Fruit fly (Drosophila melanogaster) whole organism, embryonic: Measurements from ENCODE around the gene Rpp14a.

Experiments used
- ATbp ChIP-seq: fragments of 200-800 bp; sonication (Bioruptor generic); optimal IDR thresholded peaks from 2 replicates; lab custom pipeline; 2017; ENCODE audit warnings: missing biosample characterization, mild to moderate bottlenecking, missing genetic modification characterization, missing genetic modification reagents
- Blimp-1 ChIP-seq: fragments of 200-800 bp; sonication (Bioruptor generic); optimal IDR thresholded peaks from 3 replicates; lab custom pipeline; 2018; ENCODE audit warnings: missing biosample characterization, missing genetic modification characterization, mild to moderate bottlenecking, moderate library complexity, missing genetic modification reagents
- CG10147 ChIP-seq: fragments of 200-800 bp; sonication (Bioruptor generic); optimal IDR thresholded peaks from 2 replicates; lab custom pipeline; 2019; ENCODE audit warnings: missing biosample characterization, mild to moderate bottlenecking, missing genetic modification characterization, moderate library complexity
- CG10267 ChIP-seq: fragments of 200-800 bp; sonication (Bioruptor generic); optimal IDR thresholded peaks from 2 replicates; lab custom pipeline; 2018; ENCODE audit warnings: missing biosample characterization, mild to moderate bottlenecking, missing genetic modification characterization, moderate library complexity
- CG10321 ChIP-seq: fragments of 200-800 bp; sonication (Bioruptor generic); IDR thresholded peaks from 2 replicates; pipeline ENCODE4 v1.3.6; 2022; ENCODE audit warnings: missing biosample characterization, missing genetic modification characterization
- CG10462 ChIP-seq: fragments of 200-800 bp; sonication (Bioruptor generic); optimal IDR thresholded peaks from 2 replicates; lab custom pipeline; 2016; ENCODE audit warnings: missing biosample characterization, missing genetic modification characterization
- CG11093 ChIP-seq: fragments of 200-800 bp; sonication (Bioruptor generic); IDR thresholded peaks from 3 replicates; pipeline ENCODE4 v1.3.6; 2022; ENCODE audit warnings: missing biosample characterization, missing genetic modification characterization
- CG12659 ChIP-seq: fragments of 200-800 bp; sonication (Bioruptor generic); optimal IDR thresholded peaks from 3 replicates; lab custom pipeline; 2017; ENCODE audit warnings: mild to moderate bottlenecking, missing biosample characterization, missing genetic modification reagents, missing genetic modification characterization
- CG13424 ChIP-seq: fragments of 200-800 bp; sonication (Bioruptor generic); optimal IDR thresholded peaks from 2 replicates; lab custom pipeline; 2019; ENCODE audit warnings: missing biosample characterization, mild to moderate bottlenecking, missing genetic modification characterization, moderate library complexity
- CG14710 ChIP-seq: fragments of 200-800 bp; sonication (Bioruptor generic); optimal IDR thresholded peaks from 3 replicates; lab custom pipeline; 2019; ENCODE audit warnings: missing biosample characterization, mild to moderate bottlenecking, missing genetic modification characterization, moderate library complexity
- CG15073 ChIP-seq: fragments of 200-800 bp; sonication (Bioruptor generic); optimal IDR thresholded peaks from 2 replicates; lab custom pipeline; 2016; ENCODE audit warnings: missing biosample characterization, missing genetic modification characterization
- CG1602 ChIP-seq: fragments of 200-800 bp; sonication (Bioruptor generic); optimal IDR thresholded peaks from 3 replicates; lab custom pipeline; 2016; ENCODE audit warnings: missing biosample characterization, missing genetic modification characterization
- CG18011 ChIP-seq: fragments of 200-800 bp; sonication (Bioruptor generic); optimal IDR thresholded peaks from 2 replicates; lab custom pipeline; 2017; ENCODE audit warnings: missing biosample characterization, missing genetic modification characterization, mild to moderate bottlenecking, moderate library complexity, missing genotype
- CG18262 ChIP-seq: fragments of 200-800 bp; optimal IDR thresholded peaks from 3 replicates; lab custom pipeline; 2019; ENCODE audit warnings: missing biosample characterization, mild to moderate bottlenecking, missing genetic modification characterization, moderate library complexity
- CG31441 ChIP-seq: fragments of 200-800 bp; sonication (Bioruptor generic); IDR thresholded peaks from 2 replicates; pipeline ENCODE4 v1.3.6; 2022; ENCODE audit warnings: missing biosample characterization, missing genetic modification characterization
- CG3726 ChIP-seq: fragments of 200-800 bp; sonication (Bioruptor generic); IDR thresholded peaks from 3 replicates; pipeline ENCODE4, ENCODE4 v1.3.6; 2022; ENCODE audit warnings: missing biosample characterization, missing genetic modification characterization
- CG7745 ChIP-seq: fragments of 200-800 bp; sonication (Bioruptor generic); optimal IDR thresholded peaks from 2 replicates; lab custom pipeline; 2018; ENCODE audit warnings: missing biosample characterization, mild to moderate bottlenecking, missing genetic modification characterization, moderate library complexity
- CG7987 ChIP-seq: fragments of 200-800 bp; sonication (Bioruptor generic); optimal IDR thresholded peaks from 2 replicates; lab custom pipeline; 2018; ENCODE audit warnings: missing biosample characterization, mild to moderate bottlenecking, missing genetic modification characterization, moderate library complexity
- CG8359 ChIP-seq: fragments of 200-800 bp; sonication (Bioruptor generic); optimal IDR thresholded peaks from 2 replicates; lab custom pipeline; 2017; ENCODE audit warnings: missing biosample characterization, mild to moderate bottlenecking, missing genetic modification characterization, borderline replicate concordance
- CG8478 ChIP-seq: fragments of >200 bp; optimal IDR thresholded peaks from 2 replicates; lab custom pipeline; 2018
- CG9215 ChIP-seq: fragments of 200-800 bp; sonication (Bioruptor generic); IDR thresholded peaks from 2 replicates; pipeline ENCODE4 v1.3.6; 2022; ENCODE audit warnings: missing biosample characterization, missing genetic modification characterization
- CG9817 ChIP-seq: fragments of 200-800 bp; sonication (Bioruptor generic); optimal IDR thresholded peaks from 2 replicates; lab custom pipeline; 2018; ENCODE audit warnings: missing biosample characterization, mild to moderate bottlenecking, missing genetic modification characterization, moderate library complexity
- CoRest ChIP-seq: fragments of 200-800 bp; sonication (Bioruptor generic); optimal IDR thresholded peaks from 3 replicates; lab custom pipeline; 2018; ENCODE audit warnings: missing biosample characterization, mild to moderate bottlenecking, missing genetic modification characterization, moderate library complexity
- CrebB ChIP-seq: fragments of 200-800 bp; sonication (Bioruptor generic); optimal IDR thresholded peaks from 3 replicates; lab custom pipeline; 2018; ENCODE audit warnings: missing biosample characterization, mild to moderate bottlenecking, missing genetic modification characterization
- E2f1 ChIP-seq: fragments of 200-800 bp; sonication (Bioruptor generic); IDR thresholded peaks from 2 replicates; pipeline ENCODE4 v1.3.6; 2022; ENCODE audit warnings: missing biosample characterization, missing genetic modification characterization
- Eip74EF ChIP-seq, 2 experiments: fragments of 200-800 bp in 1 of 2; fragments of >200 bp in 1 of 2; sonication (Bioruptor generic) in 1 of 2; optimal IDR thresholded peaks; 2 replicates each; lab custom pipeline; 2017 to 2019; ENCODE audit warnings: missing biosample characterization in 2 of 2, missing genetic modification characterization in 2 of 2, mild to moderate bottlenecking in 1 of 2, moderate library complexity in 1 of 2
- GATAe ChIP-seq: fragments of 200-800 bp; sonication (Bioruptor generic); conservative IDR thresholded peaks from 2 replicates; pipeline ENCODE4 v1.3.6; 2022; ENCODE audit warnings: missing biosample characterization, missing genetic modification characterization
- HLHmδ ChIP-seq: fragments of 200-800 bp; sonication (Bioruptor generic); optimal IDR thresholded peaks from 2 replicates; lab custom pipeline; 2018; ENCODE audit warnings: missing biosample characterization, mild to moderate bottlenecking, missing genetic modification characterization, moderate library complexity
- Hr51 ChIP-seq, 2 experiments: fragments of 200-800 bp; sonication (Bioruptor generic); optimal IDR thresholded peaks; 2 replicates in 1 of 2; 3 replicates in 1 of 2; lab custom pipeline; 2016 to 2018; ENCODE audit warnings: missing biosample characterization in 2 of 2, missing genetic modification characterization in 2 of 2, mild to moderate bottlenecking in 1 of 2, moderate library complexity in 1 of 2
- Mad ChIP-seq: fragments of 200-800 bp; sonication (Bioruptor generic); optimal IDR thresholded peaks from 2 replicates; lab custom pipeline; 2016; ENCODE audit warnings: missing biosample characterization, missing genetic modification characterization
- Myb ChIP-seq: fragments of 200-800 bp; sonication (Bioruptor generic); optimal IDR thresholded peaks from 2 replicates; lab custom pipeline; 2016; ENCODE audit warnings: missing biosample characterization, missing genetic modification characterization
- Nf-YA ChIP-seq: fragments of 200-800 bp; sonication (Bioruptor generic); IDR thresholded peaks from 2 replicates; pipeline ENCODE4 v1.3.6; 2022; ENCODE audit warnings: missing biosample characterization, missing genetic modification characterization
- Pdp1 ChIP-seq, 2 experiments: fragments of 200-800 bp; sonication (Bioruptor generic); optimal IDR thresholded peaks; 3 replicates each; lab custom pipeline; 2016; ENCODE audit warnings: missing biosample characterization in 2 of 2, missing genetic modification characterization in 2 of 2, mild to moderate bottlenecking in 1 of 2, moderate library complexity in 1 of 2
- Rfx ChIP-seq: fragments of 200-800 bp; sonication (Bioruptor generic); IDR thresholded peaks from 2 replicates; pipeline ENCODE4 v1.3.6; 2022; ENCODE audit warnings: missing biosample characterization, missing genetic modification characterization
- Sox100B ChIP-seq: fragments of 200-800 bp; sonication (Bioruptor generic); optimal IDR thresholded peaks from 3 replicates; lab custom pipeline; 2018; ENCODE audit warnings: missing biosample characterization, mild to moderate bottlenecking, missing genetic modification characterization
- Usf ChIP-seq: fragments of 200-800 bp; sonication (Bioruptor generic); optimal IDR thresholded peaks from 2 replicates; lab custom pipeline; 2017; ENCODE audit warnings: missing genotype, missing biosample characterization, missing genetic modification characterization
- cas ChIP-seq: fragments of 200-800 bp; sonication (Bioruptor generic); IDR thresholded peaks from 2 replicates; pipeline ENCODE4 v1.3.6; 2022; ENCODE audit warnings: missing biosample characterization, missing genetic modification characterization
- corto ChIP-seq: fragments of 200-800 bp; sonication (Bioruptor generic); optimal IDR thresholded peaks from 2 replicates; lab custom pipeline; 2016; ENCODE audit warnings: missing biosample characterization, mild to moderate bottlenecking, missing genetic modification characterization, moderate library complexity
- cwo ChIP-seq: fragments of 200-800 bp; sonication (Bioruptor generic); optimal IDR thresholded peaks from 3 replicates; lab custom pipeline; 2017; ENCODE audit warnings: missing biosample characterization, missing genetic modification characterization, mild to moderate bottlenecking, moderate library complexity, missing genetic modification reagents
- dmrt99B ChIP-seq: fragments of 200-800 bp; sonication (Bioruptor generic); optimal IDR thresholded peaks from 2 replicates; lab custom pipeline; 2018; ENCODE audit warnings: missing biosample characterization, mild to moderate bottlenecking, missing genetic modification characterization, moderate library complexity
- ftz-f1 ChIP-seq: fragments of 200-800 bp; sonication (Bioruptor generic); optimal IDR thresholded peaks from 2 replicates; lab custom pipeline; 2016; ENCODE audit warnings: missing biosample characterization, missing genetic modification characterization
- insv ChIP-seq, 2 experiments: fragments of 200-800 bp; sonication (Bioruptor generic); optimal IDR thresholded peaks; 3 replicates each; lab custom pipeline; 2016 to 2018; ENCODE audit warnings: missing biosample characterization in 2 of 2, missing genetic modification characterization in 2 of 2
- otp ChIP-seq: fragments of 200-800 bp; sonication (Bioruptor generic); IDR thresholded peaks from 3 replicates; pipeline ENCODE4, ENCODE4 v1.3.6; 2022; ENCODE audit warnings: missing biosample characterization, missing genetic modification characterization
- p53 ChIP-seq: fragments of 200-800 bp; sonication (Bioruptor generic); optimal IDR thresholded peaks from 2 replicates; lab custom pipeline; 2016; ENCODE audit warnings: missing biosample characterization, missing genetic modification characterization
- ranshi ChIP-seq: fragments of 200-800 bp; sonication (Bioruptor generic); IDR thresholded peaks from 2 replicates; pipeline ENCODE4 v1.3.6; 2022; ENCODE audit warnings: missing biosample characterization, missing genetic modification characterization
- scrt ChIP-seq: fragments of 200-800 bp; sonication (Bioruptor generic); optimal IDR thresholded peaks from 2 replicates; lab custom pipeline; 2018; ENCODE audit warnings: missing biosample characterization, mild to moderate bottlenecking, missing genetic modification characterization, moderate library complexity
- sens ChIP-seq: fragments of 200-800 bp; sonication (Bioruptor generic); peaks from one replicate; lab custom pipeline; 2016; ENCODE audit warnings: missing biosample characterization, missing genetic modification characterization
- sqz ChIP-seq: fragments of 200-800 bp; sonication (Bioruptor generic); optimal IDR thresholded peaks from 3 replicates; lab custom pipeline; 2018; ENCODE audit warnings: missing biosample characterization, mild to moderate bottlenecking, missing genetic modification characterization
- twi ChIP-seq: fragments of 200-800 bp; optimal IDR thresholded peaks from 2 replicates; lab custom pipeline; 2019; ENCODE audit warnings: missing biosample characterization, mild to moderate bottlenecking, missing genetic modification characterization, moderate library complexity
- zfh1 ChIP-seq: fragments of 200-800 bp; sonication (Bioruptor generic); IDR thresholded peaks from 3 replicates; pipeline ENCODE4 v1.3.6; 2022; ENCODE audit warnings: missing biosample characterization, missing genetic modification characterization

The Rpp14a gene

DNA sequence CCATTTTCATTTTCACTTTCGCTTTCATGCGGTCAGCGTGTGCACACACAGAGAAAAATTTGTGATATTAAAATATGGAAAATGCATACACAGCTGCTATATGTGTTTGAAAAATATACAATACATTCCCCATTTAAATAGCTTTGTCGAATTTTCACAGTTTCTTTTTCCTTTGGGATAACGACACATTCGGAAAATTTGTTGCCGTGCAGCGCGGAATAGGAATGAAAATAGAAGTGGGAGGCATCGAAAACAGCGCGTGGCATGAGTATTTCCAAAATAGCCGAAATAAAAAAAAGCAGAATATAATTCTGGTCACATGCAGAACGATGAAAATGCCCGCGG is 36.0 kb downstream of the Rpp14a start (continued):
- peak; percentile 78 to 80 for TF ChIP-seq Hr51 (GFP tag; optimal IDR thresholded peaks at IDR 0.05; lab: Kevin White, UChicago)
- peak; percentile 91 for TF ChIP-seq cwo (GFP tag; lab: Kevin White, UChicago)
- peak; percentile 87 for TF ChIP-seq dmrt99B
- peak; percentile 63; the same call in 1 of the 2 replicates for TF ChIP-seq Nf-YA (GFP tag; lab: Robert Waterston, UW)
- peak; percentile 74 for TF ChIP-seq Myb (GFP tag; lab: Kevin White, UChicago)
- TF ChIP-seq CG10321 (GFP tag; lab: Robert Waterston, UW) = peak; percentile 47; the same call in 1 of the 2 replicates
- peak; percentile 74 for TF ChIP-seq CrebB (tag; lab: Kevin White, UChicago)
- TF ChIP-seq CG8359 = peak; percentile 39
- TF ChIP-seq ranshi (GFP tag; lab: Robert Waterston, UW) = peak; percentile 90
- TF ChIP-seq CG7745 = no peak
- TF ChIP-seq sens = peak; percentile 95
- TF ChIP-seq CG10462 (GFP tag; lab: Kevin White, UChicago) = peak; percentile 46
- TF ChIP-seq CG18011 (GFP tag; lab: Kevin White, UChicago) = peak; percentile 52
- TF ChIP-seq corto (GFP tag; lab: Kevin White, UChicago) = no peak
- peak; percentile 73 for TF ChIP-seq CG10147 (GFP tag; lab: Kevin White, UChicago)
- TF ChIP-seq twi = peak; percentile 61
- TF ChIP-seq CG9817 (tag; lab: Kevin White, UChicago) = peak; percentile 86
- TF ChIP-seq Pdp1 (GFP tag; optimal IDR thresholded peaks at IDR 0.05; lab: Kevin White, UChicago) = peak; percentile 83 to 84
- TF ChIP-seq Eip74EF (GFP tag; optimal IDR thresholded peaks at IDR 0.05; lab: Kevin White, UChicago) = peak in 1 of 2 experiments; percentile 59
- peak; percentile 81 for TF ChIP-seq CG18262
- peak; percentile 78 for TF ChIP-seq CG10267 (tag; lab: Kevin White, UChicago)
- peak; percentile 83 for TF ChIP-seq CG13424 (tag; lab: Kevin White, UChicago)
- TF ChIP-seq Mad = peak; percentile 74
- TF ChIP-seq E2f1 = peak; percentile 88
- peak; percentile 66 for TF ChIP-seq CG14710
- TF ChIP-seq Blimp-1 (GFP tag; lab: Kevin White, UChicago) = peak; percentile 99
- no peak for TF ChIP-seq CG8478 (lab: Kevin White, UChicago)
- peak; percentile 80; the same call in 2 of the 3 replicates for TF ChIP-seq otp (GFP tag; lab: Robert Waterston, UW)
- TF ChIP-seq scrt = peak; percentile 78
- TF ChIP-seq HLHmδ (GFP tag; lab: Kevin White, UChicago) = no peak
- TF ChIP-seq CG7987 = peak; percentile 92
- peak; percentile 91 for TF ChIP-seq Rfx (GFP tag; lab: Robert Waterston, UW)
- peak; percentile 77 for TF ChIP-seq CG11093 (GFP tag; lab: Robert Waterston, UW)
- peak; percentile 87 for TF ChIP-seq ATbp (GFP tag; lab: Kevin White, UChicago)
- TF ChIP-seq ftz-f1 (GFP tag; lab: Kevin White, UChicago) = peak; percentile 37
- TF ChIP-seq insv (GFP tag; optimal IDR thresholded peaks at IDR 0.05; lab: Kevin White, UChicago) = no peak
- TF ChIP-seq sqz = peak; percentile 17
- no peak; the same call in 1 of the 2 replicates for TF ChIP-seq GATAe (GFP tag; lab: Robert Waterston, UW)
- TF ChIP-seq CG9215 (GFP tag; lab: Robert Waterston, UW) = peak; percentile 85
- TF ChIP-seq zfh1 (GFP tag; lab: Robert Waterston, UW) = peak; percentile 83
- TF ChIP-seq cas (GFP tag; lab: Robert Waterston, UW) = peak; percentile 76
- peak; percentile 69 for TF ChIP-seq Sox100B (GFP tag; lab: Kevin White, UChicago)
- peak; percentile 12 for TF ChIP-seq Usf (GFP tag; lab: Kevin White, UChicago)
- peak; percentile 87 for TF ChIP-seq CoRest (tag; lab: Kevin White, UChicago)
- TF ChIP-seq CG1602 = peak; percentile 73
- peak; percentile 9 for TF ChIP-seq CG15073
- peak; percentile 26 for TF ChIP-seq p53 (GFP tag; lab: Kevin White, UChicago)
- peak; percentile 75; the same call in 2 of the 3 replicates for TF ChIP-seq CG3726 (GFP tag; lab: Robert Waterston, UW)
- peak; percentile 77 for TF ChIP-seq CG31441 (GFP tag; lab: Robert Waterston, UW)
- TF ChIP-seq CG12659 (GFP tag; lab: Kevin White, UChicago) = peak; percentile 87
